Worm (Caenorhabditis elegans) whole organism, young adult: ENCODE data around the gene vps-36.

ENCODE experiments used
- B0336.3 ChIP-seq: fragments of 200-800 bp; sonication (Bioruptor generic); IDR thresholded peaks from 2 replicates; pipeline ENCODE4 v1.3.6; 2022; ENCODE audit warnings: missing genetic modification characterization, missing compliant biosample characterization
- F10E7.11 ChIP-seq: sonication (generic microtip); optimal IDR thresholded peaks from 2 replicates; lab custom pipeline; 2017; ENCODE audit warnings: mild to moderate bottlenecking, missing genetic modification characterization, moderate library complexity, missing compliant biosample characterization
- F23B12.7 ChIP-seq: sonication (generic microtip); optimal IDR thresholded peaks from 2 replicates; lab custom pipeline; 2017; ENCODE audit warnings: missing genetic modification characterization, mild to moderate bottlenecking, missing compliant biosample characterization, antibody characterized with exemption, moderate library complexity; ENCODE audit not compliant: insufficient read depth
- F33H1.4 ChIP-seq: fragments of 200-800 bp; sonication (Bioruptor generic); IDR thresholded peaks from 2 replicates; pipeline ENCODE4 v1.3.6; 2022; ENCODE audit warnings: missing genetic modification reagents, missing genetic modification characterization, missing compliant biosample characterization
- F37B4.10 ChIP-seq: fragments of 200-800 bp; sonication (Bioruptor generic); IDR thresholded peaks from 2 replicates; pipeline ENCODE4 v1.3.6; 2022; ENCODE audit warnings: missing genetic modification characterization, missing compliant biosample characterization
- F52B5.7 ChIP-seq: sonication (generic microtip); optimal IDR thresholded peaks from 2 replicates; lab custom pipeline; 2016; ENCODE audit warnings: mild to moderate bottlenecking, missing genetic modification characterization, missing compliant biosample characterization
- K11D2.4 ChIP-seq: fragments of 200-800 bp; sonication (Bioruptor generic); IDR thresholded peaks from 2 replicates; pipeline ENCODE4 v1.3.6; 2022; ENCODE audit warnings: missing genetic modification reagents, missing genetic modification characterization, missing compliant biosample characterization
- Y53G8AR.9 ChIP-seq: fragments of 200-800 bp; sonication (Bioruptor generic); conservative IDR thresholded peaks from 2 replicates; pipeline ENCODE4 v1.3.6; 2022; ENCODE audit warnings: missing genetic modification reagents, missing genetic modification characterization, missing compliant biosample characterization
- Y56A3A.18 ChIP-seq: fragments of 200-800 bp; sonication (Bioruptor generic); IDR thresholded peaks from 2 replicates; pipeline ENCODE4 v1.3.6; 2022; ENCODE audit warnings: missing genetic modification reagents, missing genetic modification characterization, missing compliant biosample characterization
- Y67H2A.10 ChIP-seq: fragments of 200-800 bp; sonication (Bioruptor generic); conservative IDR thresholded peaks from 2 replicates; pipeline ENCODE4 v1.3.6; 2022; ENCODE audit warnings: missing genetic modification reagents, missing genetic modification characterization, missing compliant biosample characterization
- ZK185.1 ChIP-seq: sonication (generic microtip); optimal IDR thresholded peaks from 2 replicates; lab custom pipeline; 2016; ENCODE audit warnings: mild to moderate bottlenecking, missing genetic modification characterization, missing compliant biosample characterization; ENCODE audit not compliant: poor library complexity, severe bottlenecking
- ama-1 ChIP-seq, 3 experiments: fragments of 150-350 bp in 1 of 3; sonication (generic microtip) in 2 of 3; optimal IDR thresholded peaks; 2 replicates each; lab custom pipeline; 2014 to 2018; ENCODE audit warnings: missing biosample characterization in 2 of 3, missing genetic modification characterization in 2 of 3, missing genetic modification reagents in 2 of 3
- atf-7 ChIP-seq: sonication (generic microtip); optimal IDR thresholded peaks from 2 replicates; lab custom pipeline; 2017; ENCODE audit warnings: mild to moderate bottlenecking, missing genetic modification characterization, missing compliant biosample characterization
- athp-1 ChIP-seq: sonication (generic microtip); optimal IDR thresholded peaks from 2 replicates; lab custom pipeline; 2017; ENCODE audit warnings: mild to moderate bottlenecking, missing genetic modification characterization, missing compliant biosample characterization
- bed-1 ChIP-seq: fragments of 200-800 bp; sonication (Bioruptor generic); IDR thresholded peaks from 2 replicates; pipeline ENCODE4 v1.3.6; 2022; ENCODE audit warnings: missing genetic modification reagents, missing genetic modification characterization, missing compliant biosample characterization
- cebp-1 ChIP-seq, 2 experiments: fragments of 200-800 bp in 1 of 2; sonication (Bioruptor generic) in 1 of 2; sonication (generic microtip) in 1 of 2; IDR thresholded peaks in 1 of 2; optimal IDR thresholded peaks in 1 of 2; 2 replicates each; pipeline versions ENCODE4 v1.3.6 to Lab custom; 2017 to 2022; ENCODE audit warnings: missing compliant biosample characterization in 2 of 2, missing genetic modification characterization in 2 of 2, mild to moderate bottlenecking in 1 of 2, missing genetic modification reagents in 1 of 2, moderate library complexity in 1 of 2
- ceh-100 ChIP-seq: fragments of 200-800 bp; sonication (Bioruptor generic); IDR thresholded peaks from 2 replicates; pipeline ENCODE4 v1.3.6; 2022; ENCODE audit warnings: missing genetic modification reagents, missing genetic modification characterization, missing compliant biosample characterization
- ceh-79 ChIP-seq: sonication (generic microtip); optimal IDR thresholded peaks from 2 replicates; lab custom pipeline; 2017; ENCODE audit warnings: mild to moderate bottlenecking, missing genetic modification characterization, missing compliant biosample characterization
- die-1 ChIP-seq: sonication (generic microtip); optimal IDR thresholded peaks from 2 replicates; lab custom pipeline; 2016; ENCODE audit warnings: missing genotype, mild to moderate bottlenecking, missing genetic modification characterization, missing compliant biosample characterization
- dox-1 ChIP-seq: fragments of 200-800 bp; sonication (Bioruptor generic); IDR thresholded peaks from 2 replicates; pipeline ENCODE4 v1.3.6; 2022; ENCODE audit warnings: missing genetic modification reagents, missing genetic modification characterization, missing compliant biosample characterization
- egl-18 ChIP-seq: fragments of 200-800 bp; sonication (Bioruptor generic); IDR thresholded peaks from 2 replicates; pipeline ENCODE4 v1.3.6; 2022; ENCODE audit warnings: missing genetic modification reagents, missing genetic modification characterization, missing compliant biosample characterization
- egl-44 ChIP-seq: fragments of 200-800 bp; sonication (Bioruptor generic); IDR thresholded peaks from 2 replicates; pipeline ENCODE4 v1.3.6; 2022; ENCODE audit warnings: missing genetic modification reagents, missing genetic modification characterization, missing compliant biosample characterization
- ekl-4 ChIP-seq: fragments of 200-800 bp; sonication (Bioruptor generic); IDR thresholded peaks from 2 replicates; pipeline ENCODE4 v1.3.6; 2022; ENCODE audit warnings: missing genetic modification reagents, missing genetic modification characterization, missing compliant biosample characterization
- ets-4 ChIP-seq: fragments of 200-800 bp; sonication (Bioruptor generic); optimal IDR thresholded peaks from 2 replicates; lab custom pipeline; 2018; ENCODE audit warnings: mild to moderate bottlenecking, missing genetic modification characterization, missing compliant biosample characterization
- gei-17 ChIP-seq: fragments of 200-800 bp; sonication (Bioruptor generic); optimal IDR thresholded peaks from 2 replicates; lab custom pipeline; 2018; ENCODE audit warnings: mild to moderate bottlenecking, missing genetic modification characterization, missing compliant biosample characterization
- hlh-12 ChIP-seq: sonication (generic microtip); optimal IDR thresholded peaks from 2 replicates; lab custom pipeline; 2016; ENCODE audit warnings: missing genetic modification characterization, missing compliant biosample characterization
- lag-1 ChIP-seq: fragments of 200-800 bp; sonication (Bioruptor generic); IDR thresholded peaks from 2 replicates; pipeline ENCODE4 v1.3.6; 2022; ENCODE audit warnings: missing genetic modification reagents, missing genetic modification characterization, missing compliant biosample characterization
- let-526 ChIP-seq: fragments of 200-800 bp; sonication (Bioruptor generic); IDR thresholded peaks from 2 replicates; pipeline ENCODE4 v1.3.6; 2022; ENCODE audit warnings: missing genetic modification reagents, missing genetic modification characterization, missing compliant biosample characterization
- let-607 ChIP-seq, 2 experiments: fragments of 200-800 bp in 1 of 2; sonication (Bioruptor generic) in 1 of 2; sonication (generic microtip) in 1 of 2; optimal IDR thresholded peaks; 2 replicates each; lab custom pipeline; 2016 to 2018; ENCODE audit warnings: mild to moderate bottlenecking in 2 of 2, missing compliant biosample characterization in 2 of 2, missing genetic modification characterization in 2 of 2, moderate library complexity in 2 of 2, missing genotype in 1 of 2
- lin-35 ChIP-seq, 3 experiments: fragments of 150-350 bp in 2 of 3; sonication (generic microtip) in 1 of 3; optimal IDR thresholded peaks; 2 replicates each; lab custom pipeline; 2014 to 2018; ENCODE audit warnings: missing biosample characterization in 3 of 3, missing genetic modification characterization in 3 of 3, missing genetic modification reagents in 3 of 3
- lin-40 ChIP-seq: sonication (generic microtip); optimal IDR thresholded peaks from 2 replicates; lab custom pipeline; 2016; ENCODE audit warnings: missing genetic modification characterization, mild to moderate bottlenecking, missing compliant biosample characterization, missing genotype, missing genetic modification reagents
- madf-3 ChIP-seq: fragments of 200-800 bp; sonication (Bioruptor generic); IDR thresholded peaks from 2 replicates; pipeline ENCODE4 v1.3.6; 2022; ENCODE audit warnings: missing genetic modification reagents, missing genetic modification characterization, missing compliant biosample characterization
- madf-6 ChIP-seq: fragments of 200-800 bp; sonication (Bioruptor generic); IDR thresholded peaks from 2 replicates; pipeline ENCODE4 v1.3.6; 2022; ENCODE audit warnings: missing genetic modification reagents, missing genetic modification characterization, missing compliant biosample characterization
- mcd-1 ChIP-seq: fragments of 200-800 bp; sonication (Bioruptor generic); IDR thresholded peaks from 2 replicates; pipeline ENCODE4 v1.3.6; 2022; ENCODE audit warnings: missing genetic modification reagents, missing genetic modification characterization, missing compliant biosample characterization
- nfyb-1 ChIP-seq: fragments of 200-800 bp; sonication (Bioruptor generic); IDR thresholded peaks from 2 replicates; pipeline ENCODE4 v1.3.6; 2022; ENCODE audit warnings: missing genetic modification reagents, missing genetic modification characterization, missing compliant biosample characterization
- nhr-27 ChIP-seq: fragments of 200-800 bp; sonication (Bioruptor generic); optimal IDR thresholded peaks from 2 replicates; lab custom pipeline; 2018; ENCODE audit warnings: mild to moderate bottlenecking, missing genetic modification characterization, moderate library complexity, missing compliant biosample characterization
- nhr-90 ChIP-seq: sonication (generic microtip); optimal IDR thresholded peaks from 2 replicates; lab custom pipeline; 2016; ENCODE audit warnings: missing genotype, mild to moderate bottlenecking, missing genetic modification characterization, missing compliant biosample characterization
- repo-1 ChIP-seq: sonication (generic microtip); optimal IDR thresholded peaks from 2 replicates; lab custom pipeline; 2017; ENCODE audit warnings: mild to moderate bottlenecking, missing genetic modification characterization, missing compliant biosample characterization
- sdz-38 ChIP-seq: sonication (generic microtip); optimal IDR thresholded peaks from 2 replicates; lab custom pipeline; 2016; ENCODE audit warnings: missing genotype, missing genetic modification characterization, missing compliant biosample characterization
- snpc-4 ChIP-seq, 5 experiments: fragments of 150-350 bp in 1 of 5; sonication (generic microtip) in 4 of 5; optimal IDR thresholded peaks; 2 replicates each; lab custom pipeline; 2014 to 2018; ENCODE audit warnings: missing genetic modification characterization in 5 of 5, missing biosample characterization in 3 of 5, antibody characterized with exemption in 2 of 5, mild to moderate bottlenecking in 2 of 5, missing compliant biosample characterization in 2 of 5, missing genotype in 2 of 5, moderate library complexity in 2 of 5, missing genetic modification reagents in 1 of 5
- somi-1 ChIP-seq: fragments of 200-800 bp; sonication (Bioruptor generic); optimal IDR thresholded peaks from 2 replicates; lab custom pipeline; 2018; ENCODE audit warnings: mild to moderate bottlenecking, missing genetic modification characterization, missing compliant biosample characterization
- tlf-1 ChIP-seq: fragments of 200-800 bp; sonication (Bioruptor generic); optimal IDR thresholded peaks from 2 replicates; lab custom pipeline; 2018; ENCODE audit warnings: mild to moderate bottlenecking, missing genetic modification characterization, missing compliant biosample characterization
- zfh-2 ChIP-seq: fragments of 200-800 bp; sonication (Bioruptor generic); conservative IDR thresholded peaks from 2 replicates; pipeline ENCODE4 v1.3.6; 2022; ENCODE audit warnings: missing genetic modification reagents, missing genetic modification characterization, missing compliant biosample characterization
- ztf-26 ChIP-seq: sonication (generic microtip); optimal IDR thresholded peaks from 2 replicates; lab custom pipeline; 2017; ENCODE audit warnings: missing genetic modification characterization, missing compliant biosample characterization

Gene vps-36

ce11 chrV:10953471-10954155 is 6.9 kb downstream of the vps-36 start:
- TF ChIP-seq hlh-12 (tag; lab: Kevin White, UChicago) (no peak), ZK185.1 (tag; lab: Kevin White, UChicago) (no peak), K11D2.4 (GFP tag; lab: Robert Waterston, UW) (peak; percentile 47), F52B5.7 (tag; lab: Kevin White, UChicago) (peak; percentile 21), F37B4.10 (GFP tag; lab: Robert Waterston, UW) (no peak), Y67H2A.10 (GFP tag; lab: Robert Waterston, UW) (no peak), mcd-1 (0 out of 2 replicates have a peak, but pooled peaks have one; percentile 10), egl-44 (no peak), sdz-38 (tag; lab: Kevin White, UChicago) (no peak), zfh-2 (GFP tag; lab: Robert Waterston, UW) (no peak), atf-7 (tag; lab: Kevin White, UChicago) (no peak), bed-1 (GFP tag; lab: Robert Waterston, UW) (0 out of 2 replicates have a peak, but pooled peaks have one; percentile 18), tlf-1 (no peak), ceh-100 (GFP tag; lab: Robert Waterston, UW) (no peak), somi-1 (GFP tag; lab: Kevin White, UChicago) (peak; percentile 76), cebp-1 (GFP tag; IDR thresholded peaks at IDR 0.05; lab: Robert Waterston, UW) (no peak), cebp-1 (tag; optimal IDR thresholded peaks at IDR 0.05; lab: Kevin White, UChicago) (peak; percentile 78), F33H1.4 (no peak), die-1 (tag; lab: Kevin White, UChicago) (no peak), let-607 (tag; optimal IDR thresholded peaks at IDR 0.05; lab: Kevin White, UChicago) (peak in 1 of 2 experiments; percentile 7), F10E7.11 (tag; lab: Kevin White, UChicago) (no peak), Y53G8AR.9 (GFP tag; lab: Robert Waterston, UW) (peak; percentile 74), nhr-90 (peak; percentile 30), ceh-79 (tag; lab: Kevin White, UChicago) (no peak), F23B12.7 (tag; lab: Kevin White, UChicago) (no peak), nhr-27 (tag; lab: Kevin White, UChicago) (no peak), let-526 (0 out of 2 replicates have a peak, but pooled peaks have one; percentile 19), B0336.3 (GFP tag; lab: Robert Waterston, UW) (peak; percentile 82), athp-1 (tag; lab: Kevin White, UChicago) (peak; percentile 40), egl-18 (GFP tag; lab: Robert Waterston, UW) (no peak), ztf-26 (tag; lab: Kevin White, UChicago) (peak; percentile 53), lin-35 (GFP tag; optimal IDR thresholded peaks at IDR 0.05; lab: Kevin White, UChicago) (peak in 1 of 3 experiments; percentile 65), snpc-4 (GFP tag; optimal IDR thresholded peaks at IDR 0.05; lab: Kevin White, UChicago) (no peak), snpc-4 (tag; optimal IDR thresholded peaks at IDR 0.05; lab: Kevin White, UChicago) (no peak), nfyb-1 (GFP tag; lab: Robert Waterston, UW) (0 out of 2 replicates have a peak, but pooled peaks have one; percentile 54), lin-40 (tag; lab: Kevin White, UChicago) (peak; percentile 55), madf-6 (GFP tag; lab: Robert Waterston, UW) (peak; percentile 28; the same call in 1 of the 2 replicates), madf-3 (GFP tag; lab: Robert Waterston, UW) (peak; percentile 56; the same call in 1 of the 2 replicates), ama-1 (optimal IDR thresholded peaks at IDR 0.05; lab: Kevin White, UChicago) (peak; percentile 79), ama-1 (GFP tag; optimal IDR thresholded peaks at IDR 0.05; lab: Kevin White, UChicago) (peak in 1 of 2 experiments; percentile 33), Y56A3A.18 (peak; percentile 75; the same call in 1 of the 2 replicates), ekl-4 (GFP tag; lab: Robert Waterston, UW) (peak; percentile 70), lag-1 (GFP tag; lab: Robert Waterston, UW) (no peak), repo-1 (tag; lab: Kevin White, UChicago) (peak; percentile 91), dox-1 (GFP tag; lab: Robert Waterston, UW) (peak; percentile 45; the same call in 1 of the 2 replicates), ets-4 (GFP tag; lab: Kevin White, UChicago) (no peak), gei-17 (GFP tag; lab: Kevin White, UChicago) (peak; percentile 43)
